Worm (Caenorhabditis elegans) whole organism, young adult: Measurements from ENCODE around the gene F46E10.2.

Experiments used
- C06A6.2 ChIP-seq: fragments of 200-800 bp; sonication (Bioruptor generic); conservative IDR thresholded peaks from 2 replicates; pipeline ENCODE4 v1.3.6; 2022; ENCODE audit warnings: missing genetic modification characterization, missing compliant biosample characterization
- F55B11.4 ChIP-seq: sonication (generic microtip); optimal IDR thresholded peaks from 2 replicates; lab custom pipeline; 2016; ENCODE audit warnings: missing compliant biosample characterization, missing genetic modification characterization, borderline replicate concordance; ENCODE audit not compliant: insufficient read depth
- ama-1 ChIP-seq, 3 experiments: fragments of 150-350 bp in 1 of 3; sonication (generic microtip) in 2 of 3; optimal IDR thresholded peaks; 2 replicates each; lab custom pipeline; 2014 to 2018; ENCODE audit warnings: missing biosample characterization in 2 of 3, missing genetic modification characterization in 2 of 3, missing genetic modification reagents in 2 of 3
- atf-7 ChIP-seq: sonication (generic microtip); optimal IDR thresholded peaks from 2 replicates; lab custom pipeline; 2017; ENCODE audit warnings: mild to moderate bottlenecking, missing genetic modification characterization, missing compliant biosample characterization
- attf-3 ChIP-seq: fragments of 200-800 bp; sonication (Bioruptor generic); conservative IDR thresholded peaks from 2 replicates; pipeline ENCODE4 v1.3.6; 2022; ENCODE audit warnings: missing genetic modification reagents, missing genetic modification characterization, missing compliant biosample characterization
- attf-5 ChIP-seq: fragments of 200-800 bp; sonication (Bioruptor generic); optimal IDR thresholded peaks from 2 replicates; lab custom pipeline; 2018; ENCODE audit warnings: mild to moderate bottlenecking, missing genetic modification characterization, missing compliant biosample characterization
- ceh-58 ChIP-seq: fragments of 200-800 bp; sonication (Bioruptor generic); IDR thresholded peaks from 2 replicates; pipeline ENCODE4 v1.3.6; 2022; ENCODE audit warnings: missing genetic modification characterization, missing compliant biosample characterization
- ceh-79 ChIP-seq: sonication (generic microtip); optimal IDR thresholded peaks from 2 replicates; lab custom pipeline; 2017; ENCODE audit warnings: mild to moderate bottlenecking, missing genetic modification characterization, missing compliant biosample characterization
- chd-7 ChIP-seq: sonication (generic microtip); optimal IDR thresholded peaks from 2 replicates; lab custom pipeline; 2016; ENCODE audit warnings: mild to moderate bottlenecking, missing genetic modification characterization, moderate library complexity, missing compliant biosample characterization
- madf-10 ChIP-seq: sonication (generic microtip); optimal IDR thresholded peaks from 2 replicates; lab custom pipeline; 2016; ENCODE audit warnings: mild to moderate bottlenecking, missing genetic modification characterization, missing compliant biosample characterization
- mel-28 ChIP-seq: sonication (generic microtip); optimal IDR thresholded peaks from 2 replicates; lab custom pipeline; 2016; ENCODE audit warnings: borderline replicate concordance, mild to moderate bottlenecking, missing genetic modification characterization, missing compliant biosample characterization
- nhr-90 ChIP-seq: sonication (generic microtip); optimal IDR thresholded peaks from 2 replicates; lab custom pipeline; 2016; ENCODE audit warnings: missing genotype, mild to moderate bottlenecking, missing genetic modification characterization, missing compliant biosample characterization
- pha-4 ChIP-seq: fragments of 150-350 bp; sonication (generic microtip); optimal IDR thresholded peaks from 2 replicates; lab custom pipeline; 2014; ENCODE audit warnings: missing biosample characterization, missing genetic modification reagents, missing genetic modification characterization

DNA sequence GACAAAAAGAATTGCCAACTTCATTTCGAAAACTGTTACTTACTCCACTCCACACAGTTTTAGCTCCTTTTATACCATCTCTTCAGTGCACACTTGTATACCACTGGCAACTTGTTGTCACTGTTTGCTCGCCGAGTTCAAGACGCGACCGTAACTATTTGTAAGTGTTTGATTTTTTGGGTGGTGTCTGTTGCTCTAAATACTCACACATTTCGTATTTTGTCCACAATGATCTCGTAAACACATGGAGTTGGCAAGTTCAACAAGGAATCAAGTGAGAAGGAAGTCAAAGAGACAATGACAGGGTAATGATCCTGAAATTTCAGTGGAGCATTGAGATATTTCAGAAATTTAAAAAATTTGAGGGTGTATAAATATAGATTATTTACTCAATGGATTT, 12.8 kb downstream of the F46E10.2 start, which contains the start of gene hpo-26:
- TF ChIP-seq madf-10 (tag; lab: Kevin White, UChicago) = no peak
- TF ChIP-seq attf-5 (GFP tag; lab: Kevin White, UChicago) = no peak
- TF ChIP-seq pha-4 = no peak
- no peak for TF ChIP-seq attf-3 (GFP tag; lab: Robert Waterston, UW)
- no peak for TF ChIP-seq C06A6.2 (GFP tag; lab: Robert Waterston, UW)
- no peak for TF ChIP-seq mel-28
- no peak for TF ChIP-seq ama-1 (optimal IDR thresholded peaks at IDR 0.05; lab: Kevin White, UChicago)
- TF ChIP-seq ama-1 (GFP tag; optimal IDR thresholded peaks at IDR 0.05; lab: Kevin White, UChicago) = no peak
- TF ChIP-seq atf-7 = no peak
- no peak for TF ChIP-seq F55B11.4 (tag; lab: Kevin White, UChicago)
- TF ChIP-seq nhr-90 (tag; lab: Kevin White, UChicago) = no peak
- no peak for TF ChIP-seq ceh-79 (tag; lab: Kevin White, UChicago)
- TF ChIP-seq chd-7 = no peak
- no peak for TF ChIP-seq ceh-58 (GFP tag; lab: Robert Waterston, UW)
